Worm (Caenorhabditis elegans): Measurements from ENCODE around the gene pudl-2.
A peak's percentile ranks its signal among the peaks of the same experiment; 100 is the strongest.

pudl-2 gene

ce11 chrIV:2849269-2849668 lies 14.7 kb downstream of the pudl-2 start:
- TF ChIP-seq chd-7 (tag; optimal IDR thresholded peaks at IDR 0.05): no peak
- no peak for TF ChIP-seq snpc-4 (GFP tag; optimal IDR thresholded peaks at IDR 0.05)
- TF ChIP-seq snpc-4 (tag; optimal IDR thresholded peaks at IDR 0.05): peak in 1 of 4 experiments; percentile 78
- no peak for TF ChIP-seq lsy-27 (tag; optimal IDR thresholded peaks at IDR 0.05; ENCODE audit: borderline replicate concordance, insufficient read depth)
- TF ChIP-seq pbrm-1 (GFP tag; IDR thresholded peaks at IDR 0.05): no peak
- 0 out of 2 replicates have a peak, but pooled peaks have one; percentile 26 for TF ChIP-seq cebp-2 (GFP tag; IDR thresholded peaks at IDR 0.05)
- no peak for TF ChIP-seq F10E7.11 (tag; optimal IDR thresholded peaks at IDR 0.05)
- TF ChIP-seq snpc-1.1 (tag; optimal IDR thresholded peaks at IDR 0.05; ENCODE audit: insufficient read depth): no peak
- TF ChIP-seq zfh-2 (GFP tag; conservative IDR thresholded peaks at IDR 0.05): peak; percentile 64

ce11 chrIV:2850586-2850985 lies 16.0 kb downstream of the pudl-2 start, which contains the start of gene clec-85:
clec-85 (plus strand) TSS chrIV:2850886.
- no peak for TF ChIP-seq ceh-91 (GFP tag; IDR thresholded peaks at IDR 0.05)
- no peak for TF ChIP-seq ztf-18 (tag; optimal IDR thresholded peaks at IDR 0.05)
- TF ChIP-seq hlh-26 (GFP tag; conservative IDR thresholded peaks at IDR 0.05): no peak
- no peak for TF ChIP-seq ceh-79 (tag; optimal IDR thresholded peaks at IDR 0.05)

- TF ChIP-seq sptf-2 (GFP tag; optimal IDR thresholded peaks at IDR 0.05): no peak
These were observed 17.0 kb downstream of the pudl-2 start for ce11 chrIV:2851625-2852024.

ce11 chrIV:2853164-2853563 lies 18.5 kb downstream of the pudl-2 start, which contains the start of gene Y54G2A.49:
Y54G2A.49 (minus strand) TSS chrIV:2853264.
- TF ChIP-seq die-1 (tag; optimal IDR thresholded peaks at IDR 0.05): no peak
- no peak for TF ChIP-seq F10E7.11 (tag; optimal IDR thresholded peaks at IDR 0.05)
- TF ChIP-seq lin-40 (tag; optimal IDR thresholded peaks at IDR 0.05): no peak
- no peak for TF ChIP-seq hlh-12 (tag; optimal IDR thresholded peaks at IDR 0.05)
- no peak for TF ChIP-seq C06A6.2 (GFP tag; conservative IDR thresholded peaks at IDR 0.05)
- no peak for TF ChIP-seq ztf-3 (GFP tag; optimal IDR thresholded peaks at IDR 0.05)
- no peak for TF ChIP-seq mcd-1 (GFP tag; IDR thresholded peaks at IDR 0.05)
- no peak for TF ChIP-seq hsf-1 (GFP tag; IDR thresholded peaks at IDR 0.05)
- TF ChIP-seq xnd-1 (tag; optimal IDR thresholded peaks at IDR 0.05): no peak
- no peak for TF ChIP-seq tbp1 (GFP tag; optimal IDR thresholded peaks at IDR 0.05)
- no peak for TF ChIP-seq K11D2.4 (GFP tag; IDR thresholded peaks at IDR 0.05)
- no peak for TF ChIP-seq snpc-1.1 (tag; optimal IDR thresholded peaks at IDR 0.05; ENCODE audit: insufficient read depth)
- no peak for TF ChIP-seq nhr-179 (tag; optimal IDR thresholded peaks at IDR 0.05)
- TF ChIP-seq efl-1 (GFP tag; optimal IDR thresholded peaks at IDR 0.05): no peak
- no peak for TF ChIP-seq F57C9.4 (tag; optimal IDR thresholded peaks at IDR 0.05)
- no peak for TF ChIP-seq madf-6 (GFP tag; IDR thresholded peaks at IDR 0.05)

ce11 chrIV:2854161-2854560 lies 19.5 kb downstream of the pudl-2 start:
- TF ChIP-seq egl-44 (GFP tag; IDR thresholded peaks at IDR 0.05) (no peak), snpc-4 (GFP tag; optimal IDR thresholded peaks at IDR 0.05) (no peak), snpc-4 (tag; optimal IDR thresholded peaks at IDR 0.05) (no peak), nhr-80 (tag; optimal IDR thresholded peaks at IDR 0.05) (peak; percentile 67), dox-1 (GFP tag; IDR thresholded peaks at IDR 0.05) (0 out of 2 replicates have a peak, but pooled peaks have one; percentile 13), attf-5 (GFP tag; optimal IDR thresholded peaks at IDR 0.05) (no peak), hmg-1.2 (GFP tag; IDR thresholded peaks at IDR 0.05) (no peak), unc-130 (GFP tag; optimal IDR thresholded peaks at IDR 0.05) (no peak), C17E4.6 (GFP tag; IDR thresholded peaks at IDR 0.05) (no peak), lsl-1 (GFP tag; optimal IDR thresholded peaks at IDR 0.05) (no peak)

All from whole organism, young adult.